Worm (Caenorhabditis elegans) whole organism, late embryonic: ENCODE data around the gene math-28.

Experiments used
- K02D7.2 ChIP-seq: sonication (generic microtip); optimal IDR thresholded peaks from 2 replicates; lab custom pipeline; 2017; ENCODE audit warnings: mild to moderate bottlenecking, missing genetic modification characterization, missing compliant biosample characterization
- K09A11.1 ChIP-seq: sonication (generic microtip); optimal IDR thresholded peaks from 2 replicates; lab custom pipeline; 2017; ENCODE audit warnings: antibody characterized with exemption, mild to moderate bottlenecking, missing genetic modification characterization, missing compliant biosample characterization; ENCODE audit not compliant: insufficient read depth
- elt-2 ChIP-seq: sonication (generic microtip); optimal IDR thresholded peaks from 2 replicates; lab custom pipeline; 2016; ENCODE audit warnings: missing genetic modification reagents, missing genetic modification characterization, missing compliant biosample characterization
- hlh-6 ChIP-seq: sonication (generic microtip); optimal IDR thresholded peaks from 2 replicates; lab custom pipeline; 2016; ENCODE audit warnings: missing genotype, missing genetic modification characterization, missing compliant biosample characterization

math-28 gene

DNA sequence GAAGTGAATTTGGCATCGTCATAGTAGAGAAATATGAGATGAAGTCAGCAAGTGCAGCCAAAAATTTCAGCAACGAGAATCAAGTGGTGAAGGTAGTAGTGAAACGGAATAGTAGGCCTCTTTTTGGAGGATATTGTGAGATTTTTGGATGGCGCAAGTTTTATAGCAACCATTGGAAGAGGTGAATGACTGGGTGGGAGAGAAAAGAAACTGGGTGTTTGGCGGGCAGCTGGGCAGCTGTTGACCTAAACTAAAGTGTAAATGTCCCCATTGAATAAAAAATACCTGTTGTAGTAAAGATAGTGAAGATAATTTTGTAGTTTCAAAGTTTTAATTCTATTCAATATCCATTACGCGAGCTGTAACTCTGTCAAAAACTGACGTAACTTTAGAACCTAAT, 52.9 kb downstream of the math-28 start:
- TF ChIP-seq K09A11.1 (tag; lab: Kevin White, UChicago) (no peak), hlh-6 (no peak), elt-2 (no peak), K02D7.2 (no peak)
